Fruit fly (Drosophila melanogaster) Kc167 (cell line): ENCODE results near the gene RhoGAP18B.

Experiments used
- Myc ChIP-seq: fragments of >200 bp; optimal IDR thresholded peaks from 2 replicates; lab custom pipeline; 2017; ENCODE audit warnings: missing external identifiers
- h ChIP-seq: fragments of >200 bp; optimal IDR thresholded peaks from 3 replicates; lab custom pipeline; 2018; ENCODE audit warnings: missing external identifiers

DNA sequence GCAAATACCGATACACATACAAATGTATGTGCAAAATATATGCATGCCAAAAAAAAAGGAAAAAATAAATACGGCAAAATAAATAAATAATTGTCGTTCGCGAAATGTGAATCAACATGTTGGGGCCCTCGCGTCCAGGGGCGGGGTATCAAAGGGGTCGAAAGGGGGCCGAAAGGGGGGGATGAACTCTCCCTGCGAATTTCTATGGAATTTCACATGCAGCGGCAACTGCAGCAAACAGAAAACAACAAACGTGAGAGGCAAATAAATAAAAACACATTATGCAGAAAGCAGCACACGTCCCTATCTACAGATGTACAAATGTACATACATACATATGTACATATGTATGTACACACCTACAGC lies 17.4 kb downstream of the RhoGAP18B start:
- TF ChIP-seq h (lab: Kevin White, UChicago), result no peak
- no peak for TF ChIP-seq Myc
